Fruit fly (Drosophila melanogaster) whole organism, embryonic: Measurements from ENCODE around the gene Tyler.

ENCODE experiments used
- Atf3 ChIP-seq: fragments of 200-800 bp; sonication (Bioruptor generic); optimal IDR thresholded peaks from 3 replicates; lab custom pipeline; 2016; ENCODE audit warnings: missing biosample characterization, missing genetic modification characterization
- BEAF-32 ChIP-seq: fragments of 200-800 bp; sonication (Bioruptor generic); optimal IDR thresholded peaks from 3 replicates; lab custom pipeline; 2017; ENCODE audit warnings: missing biosample characterization, missing genetic modification characterization, mild to moderate bottlenecking, moderate library complexity, missing genetic modification reagents
- CG10321 ChIP-seq: fragments of 200-800 bp; sonication (Bioruptor generic); IDR thresholded peaks from 2 replicates; pipeline ENCODE4 v1.3.6; 2022; ENCODE audit warnings: missing biosample characterization, missing genetic modification characterization
- CG10654 ChIP-seq: fragments of 200-800 bp; sonication (Bioruptor generic); optimal IDR thresholded peaks from 2 replicates; lab custom pipeline; 2016; ENCODE audit warnings: missing biosample characterization, missing genetic modification characterization
- CG11093 ChIP-seq: fragments of 200-800 bp; sonication (Bioruptor generic); IDR thresholded peaks from 3 replicates; pipeline ENCODE4 v1.3.6; 2022; ENCODE audit warnings: missing biosample characterization, missing genetic modification characterization
- CG11456 ChIP-seq: fragments of 200-800 bp; sonication (Bioruptor generic); IDR thresholded peaks from 3 replicates; pipeline ENCODE4 v1.3.6; 2022; ENCODE audit warnings: missing biosample characterization, missing genetic modification characterization
- CG12219 ChIP-seq: fragments of 200-800 bp; sonication (Bioruptor generic); optimal IDR thresholded peaks from 3 replicates; lab custom pipeline; 2018; ENCODE audit warnings: missing biosample characterization, mild to moderate bottlenecking, missing genetic modification characterization
- CG14965 ChIP-seq: fragments of 200-800 bp; sonication (Bioruptor generic); optimal IDR thresholded peaks from 2 replicates; lab custom pipeline; 2016; ENCODE audit warnings: missing biosample characterization, missing genetic modification characterization, borderline replicate concordance
- CG15479 ChIP-seq: fragments of 200-800 bp; sonication (Bioruptor generic); optimal IDR thresholded peaks from 3 replicates; lab custom pipeline; 2019; ENCODE audit warnings: missing biosample characterization, mild to moderate bottlenecking, missing genetic modification characterization, moderate library complexity
- CG17361 ChIP-seq: fragments of 200-800 bp; sonication (Bioruptor generic); IDR thresholded peaks from 3 replicates; pipeline ENCODE4 v1.3.6; 2022; ENCODE audit warnings: missing biosample characterization, missing genetic modification characterization
- CG17829 ChIP-seq: fragments of 200-800 bp; optimal IDR thresholded peaks from 2 replicates; lab custom pipeline; 2019; ENCODE audit warnings: missing biosample characterization, mild to moderate bottlenecking, missing genetic modification characterization, moderate library complexity
- CG2120 ChIP-seq: fragments of 200-800 bp; sonication (Bioruptor generic); optimal IDR thresholded peaks from 3 replicates; lab custom pipeline; 2016; ENCODE audit warnings: missing biosample characterization, missing genetic modification characterization
- CG2202 ChIP-seq: fragments of 200-800 bp; sonication (Bioruptor generic); optimal IDR thresholded peaks from 2 replicates; lab custom pipeline; 2018; ENCODE audit warnings: missing biosample characterization, mild to moderate bottlenecking, missing genetic modification characterization
- CG3281 ChIP-seq: fragments of 200-800 bp; sonication (Bioruptor generic); optimal IDR thresholded peaks from 3 replicates; lab custom pipeline; 2017; ENCODE audit warnings: missing biosample characterization, mild to moderate bottlenecking, missing genetic modification characterization
- CG34376 ChIP-seq: fragments of 200-800 bp; sonication (Bioruptor generic); optimal IDR thresholded peaks from 2 replicates; lab custom pipeline; 2018; ENCODE audit warnings: missing biosample characterization, mild to moderate bottlenecking, missing genetic modification characterization
- CG4854 ChIP-seq: fragments of 200-800 bp; sonication (Bioruptor generic); optimal IDR thresholded peaks from 2 replicates; lab custom pipeline; 2016; ENCODE audit warnings: missing biosample characterization, missing genetic modification characterization, inconsistent platforms
- CG6254 ChIP-seq: fragments of 200-800 bp; sonication (Bioruptor generic); optimal IDR thresholded peaks from 3 replicates; lab custom pipeline; 2017; ENCODE audit warnings: mild to moderate bottlenecking, missing biosample characterization, missing genetic modification reagents, missing genetic modification characterization
- CG7745 ChIP-seq: fragments of 200-800 bp; sonication (Bioruptor generic); optimal IDR thresholded peaks from 2 replicates; lab custom pipeline; 2018; ENCODE audit warnings: missing biosample characterization, mild to moderate bottlenecking, missing genetic modification characterization, moderate library complexity
- CG7839 ChIP-seq: fragments of 200-800 bp; sonication (Bioruptor generic); optimal IDR thresholded peaks from 3 replicates; lab custom pipeline; 2018; ENCODE audit warnings: missing biosample characterization, mild to moderate bottlenecking, missing genetic modification characterization, moderate library complexity
- CG8359 ChIP-seq: fragments of 200-800 bp; sonication (Bioruptor generic); optimal IDR thresholded peaks from 2 replicates; lab custom pipeline; 2017; ENCODE audit warnings: missing biosample characterization, mild to moderate bottlenecking, missing genetic modification characterization, borderline replicate concordance
- CG8924 ChIP-seq: fragments of 200-800 bp; optimal IDR thresholded peaks from 3 replicates; lab custom pipeline; 2019; ENCODE audit warnings: missing biosample characterization, mild to moderate bottlenecking, missing genetic modification characterization, moderate library complexity
- D ChIP-seq, 2 experiments: fragments of 200-800 bp in 1 of 2; fragments of >200 bp in 1 of 2; sonication (Bioruptor generic) in 1 of 2; optimal IDR thresholded peaks; 2 replicates in 1 of 2; 3 replicates in 1 of 2; lab custom pipeline; 2017; ENCODE audit warnings: mild to moderate bottlenecking in 1 of 2, missing biosample characterization in 1 of 2, missing genetic modification characterization in 1 of 2, missing genetic modification reagents in 1 of 2
- Dfd ChIP-seq, 2 experiments: fragments of >200 bp; optimal IDR thresholded peaks; 2 replicates each; lab custom pipeline; 2017; ENCODE audit warnings: missing biosample characterization in 2 of 2, missing genetic modification characterization in 2 of 2
- Eip74EF ChIP-seq, 2 experiments: fragments of 200-800 bp in 1 of 2; fragments of >200 bp in 1 of 2; sonication (Bioruptor generic) in 1 of 2; optimal IDR thresholded peaks; 2 replicates each; lab custom pipeline; 2017 to 2019; ENCODE audit warnings: missing biosample characterization in 2 of 2, missing genetic modification characterization in 2 of 2, mild to moderate bottlenecking in 1 of 2, moderate library complexity in 1 of 2
- Elba2 ChIP-seq: fragments of 200-800 bp; sonication (Bioruptor generic); optimal IDR thresholded peaks from 3 replicates; lab custom pipeline; 2016; ENCODE audit warnings: missing biosample characterization, missing genetic modification characterization
- Gsc ChIP-seq: fragments of 200-800 bp; sonication (Bioruptor generic); IDR thresholded peaks from 2 replicates; pipeline ENCODE4 v1.3.6; 2022; ENCODE audit warnings: missing biosample characterization, missing genetic modification characterization
- HLH4C ChIP-seq: fragments of 200-800 bp; sonication (Bioruptor generic); IDR thresholded peaks from 3 replicates; pipeline ENCODE4 v1.3.6; 2022; ENCODE audit warnings: missing biosample characterization, missing genetic modification characterization; ENCODE audit not compliant: partially characterized antibody
- HLH54F ChIP-seq: fragments of 200-800 bp; sonication (Bioruptor generic); optimal IDR thresholded peaks from 3 replicates; lab custom pipeline; 2016; ENCODE audit warnings: missing biosample characterization, missing genetic modification characterization
- Hey ChIP-seq: fragments of 200-800 bp; sonication (Bioruptor generic); optimal IDR thresholded peaks from 3 replicates; lab custom pipeline; 2018; ENCODE audit warnings: missing biosample characterization, mild to moderate bottlenecking, missing genetic modification characterization
- Lpt ChIP-seq: fragments of >200 bp; optimal IDR thresholded peaks from 2 replicates; lab custom pipeline; 2018; ENCODE audit warnings: missing biosample characterization, missing genetic modification characterization
- NFAT ChIP-seq: fragments of 200-800 bp; sonication (Bioruptor generic); IDR thresholded peaks from 2 replicates; pipeline ENCODE4 v1.3.6; 2022; ENCODE audit warnings: missing biosample characterization, missing genetic modification characterization
- Nf-YB ChIP-seq: fragments of 200-800 bp; sonication (Bioruptor generic); optimal IDR thresholded peaks from 3 replicates; lab custom pipeline; 2019; ENCODE audit warnings: missing biosample characterization, mild to moderate bottlenecking, missing genetic modification characterization, moderate library complexity
- Ravus ChIP-seq: fragments of 200-800 bp; sonication (Bioruptor generic); IDR thresholded peaks from 2 replicates; pipeline ENCODE4 v1.3.6; 2022; ENCODE audit warnings: missing biosample characterization, missing genetic modification characterization
- Sox100B ChIP-seq: fragments of 200-800 bp; sonication (Bioruptor generic); optimal IDR thresholded peaks from 3 replicates; lab custom pipeline; 2018; ENCODE audit warnings: missing biosample characterization, mild to moderate bottlenecking, missing genetic modification characterization
- Sry-β ChIP-seq: fragments of 200-800 bp; sonication (Bioruptor generic); optimal IDR thresholded peaks from 2 replicates; lab custom pipeline; 2018; ENCODE audit warnings: missing biosample characterization, mild to moderate bottlenecking, missing genetic modification characterization, moderate library complexity
- Taf1 ChIP-seq: fragments of 200-800 bp; sonication (Bioruptor generic); IDR thresholded peaks from 2 replicates; pipeline ENCODE4 v1.3.6; 2022; ENCODE audit warnings: missing biosample characterization, missing genetic modification characterization
- caup ChIP-seq: fragments of 200-800 bp; sonication (Bioruptor generic); optimal IDR thresholded peaks from 3 replicates; lab custom pipeline; 2017; ENCODE audit warnings: missing biosample characterization, mild to moderate bottlenecking, missing genetic modification characterization, moderate library complexity; ENCODE audit not compliant: severe bottlenecking
- chm ChIP-seq: fragments of 200-800 bp; sonication (Bioruptor generic); IDR thresholded peaks from 2 replicates; pipeline ENCODE4 v1.3.6; 2022; ENCODE audit warnings: missing biosample characterization, missing genetic modification characterization
- dimm ChIP-seq: fragments of 200-800 bp; sonication (Bioruptor generic); IDR thresholded peaks from 2 replicates; pipeline ENCODE4 v1.3.6; 2022; ENCODE audit warnings: missing biosample characterization, missing genetic modification characterization
- en ChIP-seq: fragments of 200-800 bp; sonication (Bioruptor generic); optimal IDR thresholded peaks from 2 replicates; lab custom pipeline; 2016; ENCODE audit warnings: missing biosample characterization, missing genetic modification characterization
- esg ChIP-seq: fragments of 200-800 bp; sonication (Bioruptor generic); conservative IDR thresholded peaks from 2 replicates; pipeline ENCODE4 v1.3.6; 2022; ENCODE audit warnings: missing biosample characterization, missing genetic modification characterization
- fru ChIP-seq: fragments of >200 bp; optimal IDR thresholded peaks from 2 replicates; lab custom pipeline; 2017
- gcm2 ChIP-seq: fragments of 200-800 bp; sonication (Bioruptor generic); optimal IDR thresholded peaks from 2 replicates; lab custom pipeline; 2016; ENCODE audit warnings: missing biosample characterization, missing genetic modification characterization
- her ChIP-seq: fragments of 200-800 bp; sonication (Bioruptor generic); optimal IDR thresholded peaks from 2 replicates; lab custom pipeline; 2016; ENCODE audit warnings: missing biosample characterization, missing genetic modification characterization
- luna ChIP-seq: fragments of 200-800 bp; sonication (Bioruptor generic); optimal IDR thresholded peaks from 2 replicates; lab custom pipeline; 2016; ENCODE audit warnings: missing biosample characterization, missing genetic modification characterization
- nerfin-1 ChIP-seq: fragments of 200-800 bp; sonication (Bioruptor generic); optimal IDR thresholded peaks from 3 replicates; lab custom pipeline; 2019; ENCODE audit warnings: missing biosample characterization, mild to moderate bottlenecking, missing genetic modification characterization, moderate library complexity
- pfk ChIP-seq: fragments of 200-800 bp; sonication (Bioruptor generic); optimal IDR thresholded peaks from 2 replicates; lab custom pipeline; 2018; ENCODE audit warnings: missing biosample characterization, mild to moderate bottlenecking, missing genetic modification characterization, moderate library complexity
- row ChIP-seq: fragments of 200-800 bp; sonication (Bioruptor generic); IDR thresholded peaks from 3 replicates; pipeline ENCODE4 v1.3.6; 2022; ENCODE audit warnings: missing biosample characterization, missing genetic modification characterization
- sob ChIP-seq: fragments of 200-800 bp; sonication (Bioruptor generic); IDR thresholded peaks from 2 replicates; pipeline ENCODE4 v1.3.6; 2022; ENCODE audit warnings: missing biosample characterization, missing genetic modification characterization
- tio ChIP-seq: fragments of 200-800 bp; sonication (Bioruptor generic); optimal IDR thresholded peaks from 2 replicates; lab custom pipeline; 2017; ENCODE audit warnings: missing biosample characterization, missing genetic modification characterization, inconsistent platforms

The Tyler gene

DNA sequence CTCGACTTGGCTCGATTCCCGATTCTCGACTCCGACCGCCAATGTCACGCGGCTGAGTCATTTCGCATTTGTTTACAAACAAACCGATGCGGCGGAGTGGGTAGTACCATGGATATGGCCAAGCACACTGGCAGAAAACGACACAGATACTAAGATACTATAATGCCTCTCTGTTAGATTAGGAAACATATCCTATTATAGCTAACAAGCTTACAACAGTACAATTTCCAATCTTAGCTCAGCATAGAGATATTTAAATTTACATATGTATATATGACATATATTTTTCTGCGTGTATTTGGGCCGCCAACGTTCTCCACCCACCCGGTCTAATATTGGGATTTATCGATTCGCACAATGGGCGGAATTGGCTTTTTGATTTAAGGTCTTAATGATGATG lies 7.4 kb upstream of the Tyler start (continued):
- no peak for TF ChIP-seq pfk (GFP tag; lab: Kevin White, UChicago)
- TF ChIP-seq CG12219 (GFP tag; lab: Kevin White, UChicago), result peak; percentile 53
- TF ChIP-seq D (optimal IDR thresholded peaks at IDR 0.05; lab: Kevin White, UChicago), result no peak
- TF ChIP-seq D (GFP tag; optimal IDR thresholded peaks at IDR 0.05; lab: Kevin White, UChicago), result peak; percentile 62
- no peak for TF ChIP-seq Gsc (GFP tag; lab: Robert Waterston, UW)
- TF ChIP-seq CG17829 (tag; lab: Kevin White, UChicago), result peak; percentile 62
- peak; percentile 36; the same call in 1 of the 2 replicates for TF ChIP-seq dimm (GFP tag; lab: Robert Waterston, UW)
- TF ChIP-seq CG34376 (GFP tag; lab: Kevin White, UChicago), result peak; percentile 86
- peak; percentile 79 for TF ChIP-seq CG3281
- TF ChIP-seq gcm2 (GFP tag; lab: Kevin White, UChicago), result no peak
- no peak for TF ChIP-seq Lpt (GFP tag; lab: Kevin White, UChicago)
- TF ChIP-seq CG2202, result peak; percentile 29
- TF ChIP-seq CG2120 (GFP tag; lab: Kevin White, UChicago), result peak; percentile 80
- TF ChIP-seq CG10321 (GFP tag; lab: Robert Waterston, UW), result no peak
- TF ChIP-seq Taf1, result peak; percentile 82
- no peak for TF ChIP-seq Dfd (GFP tag; optimal IDR thresholded peaks at IDR 0.05; lab: Kevin White, UChicago)
- no peak for TF ChIP-seq Sry-β (GFP tag; lab: Kevin White, UChicago)
- TF ChIP-seq chm (GFP tag; lab: Robert Waterston, UW), result peak; percentile 77
- no peak for TF ChIP-seq fru (lab: Kevin White, UChicago)
- TF ChIP-seq CG4854, result peak; percentile 45
- TF ChIP-seq HLH4C, result 0 out of 3 replicates have a peak, but pooled peaks have one; percentile 20
- TF ChIP-seq tio (GFP tag; lab: Kevin White, UChicago), result peak; percentile 72
- TF ChIP-seq Sox100B (GFP tag; lab: Kevin White, UChicago), result peak; percentile 53
- TF ChIP-seq CG14965 (GFP tag; lab: Kevin White, UChicago), result no peak
- no peak for TF ChIP-seq Elba2 (GFP tag; lab: Kevin White, UChicago)
- peak; percentile 55 for TF ChIP-seq Ravus (GFP tag; lab: Robert Waterston, UW)
- TF ChIP-seq CG15479 (GFP tag; lab: Kevin White, UChicago), result no peak
- TF ChIP-seq sob (GFP tag; lab: Robert Waterston, UW), result peak; percentile 84
- TF ChIP-seq NFAT (GFP tag; lab: Robert Waterston, UW), result peak; percentile 73
- peak; percentile 88 for TF ChIP-seq row (GFP tag; lab: Robert Waterston, UW)
- TF ChIP-seq luna (GFP tag; lab: Kevin White, UChicago), result no peak
- TF ChIP-seq HLH54F (GFP tag; lab: Kevin White, UChicago), result peak; percentile 27
- no peak for TF ChIP-seq CG8359 (GFP tag; lab: Kevin White, UChicago)
- no peak for TF ChIP-seq her (GFP tag; lab: Kevin White, UChicago)
- TF ChIP-seq esg (GFP tag; lab: Robert Waterston, UW), result peak; percentile 74
- TF ChIP-seq caup, result peak; percentile 85
- no peak for TF ChIP-seq BEAF-32 (GFP tag; lab: Kevin White, UChicago)
- peak; percentile 72 for TF ChIP-seq CG8924 (tag; lab: Kevin White, UChicago)
- TF ChIP-seq CG10654, result peak; percentile 60
- TF ChIP-seq CG6254 (GFP tag; lab: Kevin White, UChicago), result peak; percentile 39
- peak; percentile 23 for TF ChIP-seq en (GFP tag; lab: Kevin White, UChicago)
- peak; percentile 80 for TF ChIP-seq CG11456 (GFP tag; lab: Robert Waterston, UW)
- peak; percentile 68; the same call in 2 of the 3 replicates for TF ChIP-seq CG17361 (GFP tag; lab: Robert Waterston, UW)
- peak in 1 of 2 experiments; percentile 55 for TF ChIP-seq Eip74EF (GFP tag; optimal IDR thresholded peaks at IDR 0.05; lab: Kevin White, UChicago)
- TF ChIP-seq Atf3 (GFP tag; lab: Kevin White, UChicago), result peak; percentile 16
- 0 out of 3 replicates have a peak, but pooled peaks have one; percentile 43 for TF ChIP-seq CG11093 (GFP tag; lab: Robert Waterston, UW)
- TF ChIP-seq CG7839 (tag; lab: Kevin White, UChicago), result peak; percentile 87
- TF ChIP-seq Hey, result no peak
- peak; percentile 23 for TF ChIP-seq nerfin-1 (tag; lab: Kevin White, UChicago)
- peak; percentile 36 for TF ChIP-seq Nf-YB (GFP tag; lab: Kevin White, UChicago)
- no peak for TF ChIP-seq CG7745
